Fruit fly (Drosophila melanogaster): Measurements from ENCODE around the gene RYa-R.
A peak's percentile ranks its signal among the peaks of the same experiment; 100 is the strongest.

RYa-R gene

DNA sequence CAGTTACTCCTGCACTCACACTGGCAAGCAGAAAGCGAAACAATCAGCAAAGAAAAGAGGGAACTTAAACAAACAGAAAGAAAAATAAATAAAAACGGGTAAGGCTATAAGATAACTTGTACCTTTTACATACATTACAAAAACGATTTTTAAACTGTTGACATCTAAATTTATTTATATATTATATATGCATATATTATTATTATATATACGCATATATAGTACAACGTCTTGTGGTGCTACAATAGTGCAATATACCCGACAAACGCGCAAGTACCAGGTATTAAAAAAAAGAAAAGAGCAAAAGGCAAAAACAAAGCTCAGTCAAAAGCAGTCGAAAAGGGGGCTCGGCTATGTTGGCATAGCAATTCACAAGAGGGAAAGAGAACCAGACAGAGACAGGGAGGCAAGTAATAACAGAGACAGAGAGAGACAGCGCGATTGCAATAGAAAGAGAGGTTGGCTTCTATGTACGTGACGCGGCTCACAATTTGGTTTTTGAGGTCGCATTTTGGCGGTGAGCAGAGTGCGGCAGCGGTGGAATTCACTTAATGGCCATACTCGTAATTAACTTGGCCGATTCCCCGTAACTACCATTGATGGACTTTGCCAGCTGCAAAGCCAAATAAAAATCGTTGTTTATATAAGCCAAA is 42.6 kb upstream of the RYa-R start (continued):
- TF ChIP-seq CG1832 (GFP tag; optimal IDR thresholded peaks at IDR 0.05): peak; percentile 81
- 0 out of 3 replicates have a peak, but pooled peaks have one; percentile 36 for TF ChIP-seq Optix (GFP tag; IDR thresholded peaks at IDR 0.05)
- TF ChIP-seq CG32532 (GFP tag; IDR thresholded peaks at IDR 0.05): peak; percentile 68
- peak; percentile 85 for TF ChIP-seq CG2678 (tag; optimal IDR thresholded peaks at IDR 0.05)
- TF ChIP-seq CG43689 (GFP tag; IDR thresholded peaks at IDR 0.05): 0 out of 2 replicates have a peak, but pooled peaks have one; percentile 24
- peak; percentile 23 for TF ChIP-seq kni (GFP tag; optimal IDR thresholded peaks at IDR 0.05)
- TF ChIP-seq Chrac-16 (GFP tag; optimal IDR thresholded peaks at IDR 0.05): peak; percentile 54
- peak; percentile 78 for TF ChIP-seq CG4730 (GFP tag; IDR thresholded peaks at IDR 0.05)
- peak; percentile 32 for TF ChIP-seq CG18476 (GFP tag; optimal IDR thresholded peaks at IDR 0.05)
- TF ChIP-seq CG10565 (GFP tag; optimal IDR thresholded peaks at IDR 0.05): no peak
- peak; percentile 32; the same call in 1 of the 2 replicates for TF ChIP-seq Lim3 (GFP tag; IDR thresholded peaks at IDR 0.05)
- no peak for TF ChIP-seq lov (optimal IDR thresholded peaks at IDR 0.05)
- TF ChIP-seq lov (GFP tag; IDR thresholded peaks at IDR 0.05): peak; percentile 68; the same call in 1 of the 3 replicates
- peak; percentile 70 for TF ChIP-seq Rx (GFP tag; IDR thresholded peaks at IDR 0.05)
- no peak for TF ChIP-seq CG5180 (GFP tag; optimal IDR thresholded peaks at IDR 0.05)
- TF ChIP-seq Sox102F (GFP tag; optimal IDR thresholded peaks at IDR 0.05): peak; percentile 95
- TF ChIP-seq Blimp-1 (GFP tag; optimal IDR thresholded peaks at IDR 0.05): peak; percentile 83
- TF ChIP-seq Adf1 (GFP tag; IDR thresholded peaks at IDR 0.05): 0 out of 2 replicates have a peak, but pooled peaks have one; percentile 11
- TF ChIP-seq Tbp (GFP tag; optimal IDR thresholded peaks at IDR 0.05): no peak
- TF ChIP-seq CG15514 (GFP tag; optimal IDR thresholded peaks at IDR 0.05): peak; percentile 53
- TF ChIP-seq schlank (tag; optimal IDR thresholded peaks at IDR 0.05): no peak
- no peak for TF ChIP-seq ham (GFP tag; IDR thresholded peaks at IDR 0.05)
- TF ChIP-seq CG30431 (GFP tag; optimal IDR thresholded peaks at IDR 0.05): peak; percentile 60
- no peak for TF ChIP-seq Bteb2 (GFP tag; optimal IDR thresholded peaks at IDR 0.05)
- peak; percentile 87; the same call in 3 of the 4 replicates for TF ChIP-seq chinmo (GFP tag; IDR thresholded peaks at IDR 0.05; ENCODE audit: partially characterized antibody)
- no peak for TF ChIP-seq HLH4C (GFP tag; IDR thresholded peaks at IDR 0.05; ENCODE audit: partially characterized antibody)
- TF ChIP-seq CG14667 (GFP tag; IDR thresholded peaks at IDR 0.05): peak; percentile 83
- TF ChIP-seq cad (GFP tag; optimal IDR thresholded peaks at IDR 0.05): no peak
- peak; percentile 20 for TF ChIP-seq Lhr (GFP tag; optimal IDR thresholded peaks at IDR 0.05)
- peak; percentile 87 for TF ChIP-seq tgo (GFP tag; IDR thresholded peaks at IDR 0.05)
- TF ChIP-seq Hr3 (GFP tag; optimal IDR thresholded peaks at IDR 0.05): peak; percentile 83
- TF ChIP-seq CG12219 (GFP tag; optimal IDR thresholded peaks at IDR 0.05): peak; percentile 25
- TF ChIP-seq Xbp1 (GFP tag; optimal IDR thresholded peaks at IDR 0.05): peak; percentile 74
- TF ChIP-seq CG7271 (tag; optimal IDR thresholded peaks at IDR 0.05): peak; percentile 30
- TF ChIP-seq slbo (GFP tag; IDR thresholded peaks at IDR 0.05): peak; percentile 86
- no peak for TF ChIP-seq ac (GFP tag; optimal IDR thresholded peaks at IDR 0.05)
- peak; percentile 81 for TF ChIP-seq sisA (GFP tag; IDR thresholded peaks at IDR 0.05)
- no peak for TF ChIP-seq CG15073 (GFP tag; optimal IDR thresholded peaks at IDR 0.05)
- TF ChIP-seq run (tag; optimal IDR thresholded peaks at IDR 0.05): peak; percentile 64
- peak; percentile 42 for TF ChIP-seq CG8290 (GFP tag; optimal IDR thresholded peaks at IDR 0.05)
- TF ChIP-seq CG8290 (tag; optimal IDR thresholded peaks at IDR 0.05): peak; percentile 42 to 45
- TF ChIP-seq CG6689 (GFP tag; IDR thresholded peaks at IDR 0.05): peak; percentile 90
- TF ChIP-seq lbe (GFP tag; optimal IDR thresholded peaks at IDR 0.05): peak; percentile 88
- TF ChIP-seq pita (GFP tag; optimal IDR thresholded peaks at IDR 0.05): no peak
- TF ChIP-seq Asciz (GFP tag; optimal IDR thresholded peaks at IDR 0.05): peak; percentile 85
- TF ChIP-seq CG33213 (GFP tag; optimal IDR thresholded peaks at IDR 0.05): no peak
- TF ChIP-seq gsb-n (tag; optimal IDR thresholded peaks at IDR 0.05): peak; percentile 76
- no peak for TF ChIP-seq ERR (GFP tag; optimal IDR thresholded peaks at IDR 0.05)
- peak; percentile 20 for TF ChIP-seq CG16815 (GFP tag; optimal IDR thresholded peaks at IDR 0.05)
- TF ChIP-seq CG6683 (GFP tag; optimal IDR thresholded peaks at IDR 0.05): peak; percentile 44

Data from whole organism, embryonic.